Fruit fly (Drosophila melanogaster) whole organism, embryonic: ENCODE results near the gene CG45488.

ENCODE experiments used
- Aef1 ChIP-seq: fragments of 200-800 bp; sonication (Bioruptor generic); IDR thresholded peaks from 3 replicates; pipeline ENCODE4 v1.3.6; 2022; ENCODE audit warnings: missing biosample characterization, missing genetic modification characterization
- CG10209 ChIP-seq: fragments of 200-800 bp; sonication (Bioruptor generic); optimal IDR thresholded peaks from 3 replicates; lab custom pipeline; 2017; ENCODE audit warnings: missing biosample characterization, mild to moderate bottlenecking, missing genetic modification characterization, missing genetic modification reagents
- CG10543 ChIP-seq: fragments of 200-800 bp; sonication (Bioruptor generic); optimal IDR thresholded peaks from 3 replicates; lab custom pipeline; 2017; ENCODE audit warnings: missing biosample characterization, mild to moderate bottlenecking, missing genetic modification characterization, moderate library complexity
- CG11696 ChIP-seq: fragments of 200-800 bp; sonication (Bioruptor generic); IDR thresholded peaks from 2 replicates; pipeline ENCODE4 v1.3.6; 2022; ENCODE audit warnings: missing biosample characterization, missing genetic modification characterization
- CG12942 ChIP-seq: fragments of 200-800 bp; sonication (Bioruptor generic); optimal IDR thresholded peaks from 3 replicates; lab custom pipeline; 2016; ENCODE audit warnings: missing biosample characterization, missing genetic modification characterization
- CG13624 ChIP-seq: fragments of 200-800 bp; sonication (Bioruptor generic); optimal IDR thresholded peaks from 2 replicates; lab custom pipeline; 2016; ENCODE audit warnings: missing biosample characterization, missing genetic modification characterization
- CG15479 ChIP-seq: fragments of 200-800 bp; sonication (Bioruptor generic); optimal IDR thresholded peaks from 3 replicates; lab custom pipeline; 2019; ENCODE audit warnings: missing biosample characterization, mild to moderate bottlenecking, missing genetic modification characterization, moderate library complexity
- CG1603 ChIP-seq: fragments of 200-800 bp; sonication (Bioruptor generic); optimal IDR thresholded peaks from 2 replicates; lab custom pipeline; 2019; ENCODE audit warnings: missing biosample characterization, mild to moderate bottlenecking, missing genetic modification characterization, moderate library complexity
- CG17385 ChIP-seq: fragments of 200-800 bp; sonication (Bioruptor generic); optimal IDR thresholded peaks from 3 replicates; lab custom pipeline; 2018; ENCODE audit warnings: missing biosample characterization, mild to moderate bottlenecking, missing genetic modification characterization
- CG17568 ChIP-seq: fragments of 200-800 bp; sonication (Bioruptor generic); optimal IDR thresholded peaks from 2 replicates; lab custom pipeline; 2018; ENCODE audit warnings: missing biosample characterization, mild to moderate bottlenecking, missing genetic modification characterization, moderate library complexity
- CG30403 ChIP-seq: fragments of 200-800 bp; sonication (Bioruptor generic); optimal IDR thresholded peaks from 3 replicates; lab custom pipeline; 2016; ENCODE audit warnings: missing biosample characterization, missing genetic modification characterization
- CG3726 ChIP-seq: fragments of 200-800 bp; sonication (Bioruptor generic); IDR thresholded peaks from 3 replicates; pipeline ENCODE4, ENCODE4 v1.3.6; 2022; ENCODE audit warnings: missing biosample characterization, missing genetic modification characterization
- CG6175 ChIP-seq: fragments of 200-800 bp; sonication (Bioruptor generic); IDR thresholded peaks from 3 replicates; pipeline ENCODE4 v1.3.6; 2022; ENCODE audit warnings: missing biosample characterization, missing genetic modification characterization
- CG6813 ChIP-seq: fragments of 200-800 bp; sonication (Bioruptor generic); optimal IDR thresholded peaks from 2 replicates; lab custom pipeline; 2017; ENCODE audit warnings: missing biosample characterization, missing genetic modification characterization, mild to moderate bottlenecking, moderate library complexity, missing genetic modification reagents
- CG7556 ChIP-seq: fragments of 200-800 bp; sonication (Bioruptor generic); optimal IDR thresholded peaks from 2 replicates; lab custom pipeline; 2017; ENCODE audit warnings: missing biosample characterization, mild to moderate bottlenecking, missing genetic modification characterization
- CG8290 ChIP-seq, 3 experiments: fragments of 200-800 bp; sonication (Bioruptor generic); optimal IDR thresholded peaks; 2 replicates each; lab custom pipeline; 2016 to 2019; ENCODE audit warnings: missing biosample characterization in 3 of 3, missing genetic modification characterization in 3 of 3, mild to moderate bottlenecking in 2 of 3, moderate library complexity in 1 of 3
- CHES-1-like ChIP-seq: fragments of 200-800 bp; sonication (Bioruptor generic); optimal IDR thresholded peaks from 2 replicates; lab custom pipeline; 2016; ENCODE audit warnings: missing biosample characterization, missing genetic modification characterization
- Elba2 ChIP-seq: fragments of 200-800 bp; sonication (Bioruptor generic); optimal IDR thresholded peaks from 3 replicates; lab custom pipeline; 2016; ENCODE audit warnings: missing biosample characterization, missing genetic modification characterization
- Med ChIP-seq: fragments of 200-800 bp; sonication (Bioruptor generic); peaks from one replicate; lab custom pipeline; 2016; ENCODE audit warnings: missing biosample characterization, missing genetic modification characterization, mild to moderate bottlenecking, inconsistent platforms, moderate library complexity
- Mes4 ChIP-seq: fragments of 200-800 bp; sonication (Bioruptor generic); optimal IDR thresholded peaks from 2 replicates; lab custom pipeline; 2016; ENCODE audit warnings: missing biosample characterization, missing genetic modification characterization
- NC2β ChIP-seq: fragments of 200-800 bp; sonication (Bioruptor generic); optimal IDR thresholded peaks from 2 replicates; lab custom pipeline; 2016; ENCODE audit warnings: missing biosample characterization, missing genetic modification characterization
- NFAT ChIP-seq: fragments of 200-800 bp; sonication (Bioruptor generic); IDR thresholded peaks from 2 replicates; pipeline ENCODE4 v1.3.6; 2022; ENCODE audit warnings: missing biosample characterization, missing genetic modification characterization
- Neu2 ChIP-seq: fragments of 200-800 bp; sonication (Bioruptor generic); optimal IDR thresholded peaks from 3 replicates; lab custom pipeline; 2016; ENCODE audit warnings: missing biosample characterization, missing genetic modification characterization, borderline replicate concordance
- Rfx ChIP-seq: fragments of 200-800 bp; sonication (Bioruptor generic); IDR thresholded peaks from 2 replicates; pipeline ENCODE4 v1.3.6; 2022; ENCODE audit warnings: missing biosample characterization, missing genetic modification characterization
- Ssrp ChIP-seq: fragments of 200-800 bp; sonication (Bioruptor generic); optimal IDR thresholded peaks from 2 replicates; lab custom pipeline; 2018; ENCODE audit warnings: missing biosample characterization, mild to moderate bottlenecking, missing genetic modification characterization, moderate library complexity
- Xrp1 ChIP-seq: fragments of 200-800 bp; sonication (Bioruptor generic); IDR thresholded peaks from 2 replicates; pipeline ENCODE4 v1.3.6; 2022; ENCODE audit warnings: missing biosample characterization, missing genetic modification characterization
- cg ChIP-seq: fragments of 200-800 bp; sonication (Bioruptor generic); optimal IDR thresholded peaks from 3 replicates; lab custom pipeline; 2019; ENCODE audit warnings: missing biosample characterization, mild to moderate bottlenecking, missing genetic modification characterization, moderate library complexity
- ci ChIP-seq: fragments of 200-800 bp; sonication (Bioruptor generic); IDR thresholded peaks from 3 replicates; pipeline ENCODE4 v1.3.6; 2022; ENCODE audit warnings: missing biosample characterization, missing genetic modification characterization
- crc ChIP-seq: fragments of 200-800 bp; sonication (Bioruptor generic); optimal IDR thresholded peaks from 2 replicates; lab custom pipeline; 2016; ENCODE audit warnings: missing biosample characterization, missing genetic modification characterization
- crol ChIP-seq: fragments of 200-800 bp; sonication (Bioruptor generic); IDR thresholded peaks from 2 replicates; pipeline ENCODE4 v1.3.6; 2022; ENCODE audit warnings: missing biosample characterization, missing genetic modification characterization
- dm ChIP-seq: fragments of 200-800 bp; sonication (Bioruptor generic); optimal IDR thresholded peaks from 3 replicates; lab custom pipeline; 2016; ENCODE audit warnings: missing biosample characterization, missing genetic modification characterization
- dmrt11E ChIP-seq: fragments of 200-800 bp; sonication (Bioruptor generic); optimal IDR thresholded peaks from 3 replicates; lab custom pipeline; 2018; ENCODE audit warnings: missing biosample characterization, mild to moderate bottlenecking, missing genetic modification characterization, moderate library complexity
- dysf ChIP-seq: fragments of 200-800 bp; sonication (Bioruptor generic); IDR thresholded peaks from 3 replicates; pipeline ENCODE4 v1.3.6; 2022; ENCODE audit warnings: missing biosample characterization, missing genetic modification characterization
- gro ChIP-seq: fragments of 200-800 bp; sonication (Bioruptor generic); optimal IDR thresholded peaks from 2 replicates; lab custom pipeline; 2016; ENCODE audit warnings: missing biosample characterization, missing genetic modification characterization
- kay ChIP-seq: fragments of 200-800 bp; sonication (Bioruptor generic); optimal IDR thresholded peaks from 2 replicates; lab custom pipeline; 2016; ENCODE audit warnings: missing biosample characterization, missing genetic modification characterization
- ken ChIP-seq: fragments of 200-800 bp; sonication (Bioruptor generic); IDR thresholded peaks from 3 replicates; pipeline ENCODE4 v1.3.6; 2022; ENCODE audit warnings: missing biosample characterization, missing genetic modification characterization
- p53 ChIP-seq: fragments of 200-800 bp; sonication (Bioruptor generic); optimal IDR thresholded peaks from 2 replicates; lab custom pipeline; 2016; ENCODE audit warnings: missing biosample characterization, missing genetic modification characterization
- prd ChIP-seq, 3 experiments: fragments of >200 bp in 2 of 3; fragments of 200-800 bp in 1 of 3; sonication (Bioruptor generic) in 1 of 3; optimal IDR thresholded peaks in 2 of 3; IDR thresholded peaks in 1 of 3; 2 replicates in 2 of 3; 3 replicates in 1 of 3; pipeline versions ENCODE4 v1.3.6 to Lab custom; 2017 to 2022; ENCODE audit warnings: missing biosample characterization in 1 of 3, missing genetic modification characterization in 1 of 3
- row ChIP-seq: fragments of 200-800 bp; sonication (Bioruptor generic); IDR thresholded peaks from 3 replicates; pipeline ENCODE4 v1.3.6; 2022; ENCODE audit warnings: missing biosample characterization, missing genetic modification characterization
- salm ChIP-seq: fragments of 200-800 bp; sonication (Bioruptor generic); optimal IDR thresholded peaks from 2 replicates; lab custom pipeline; 2018; ENCODE audit warnings: missing biosample characterization, mild to moderate bottlenecking, missing genetic modification characterization
- sens-2 ChIP-seq: fragments of 200-800 bp; sonication (Bioruptor generic); IDR thresholded peaks from 2 replicates; pipeline ENCODE4 v1.3.6; 2022; ENCODE audit warnings: missing biosample characterization, missing genetic modification characterization
- shn ChIP-seq: fragments of 200-800 bp; sonication (Bioruptor generic); optimal IDR thresholded peaks from 3 replicates; lab custom pipeline; 2016; ENCODE audit warnings: missing biosample characterization, missing genetic modification characterization
- sr ChIP-seq: fragments of 200-800 bp; sonication (Bioruptor generic); IDR thresholded peaks from 3 replicates; pipeline ENCODE4 v1.3.6; 2022; ENCODE audit warnings: missing biosample characterization, missing genetic modification characterization
- tll ChIP-seq, 2 experiments: fragments of 200-800 bp in 1 of 2; fragments of >200 bp in 1 of 2; sonication (Bioruptor generic) in 1 of 2; optimal IDR thresholded peaks; 2 replicates each; lab custom pipeline; 2017 to 2019; ENCODE audit warnings: missing biosample characterization in 2 of 2, missing genetic modification characterization in 2 of 2, mild to moderate bottlenecking in 1 of 2, moderate library complexity in 1 of 2
- wek ChIP-seq: fragments of 200-800 bp; sonication (Bioruptor generic); optimal IDR thresholded peaks from 3 replicates; lab custom pipeline; 2018; ENCODE audit warnings: missing biosample characterization, mild to moderate bottlenecking, missing genetic modification characterization, moderate library complexity
- z ChIP-seq: fragments of 200-800 bp; sonication (Bioruptor generic); IDR thresholded peaks from 3 replicates; pipeline ENCODE4 v1.3.6; 2022; ENCODE audit warnings: missing biosample characterization, missing genetic modification characterization

The CG45488 gene

dm6 chrX:19897328-19897990 lies 22.8 kb downstream of the CG45488 start (continued):
- TF ChIP-seq CG6175 (GFP tag; lab: Robert Waterston, UW), result 0 out of 3 replicates have a peak, but pooled peaks have one; percentile 12
- TF ChIP-seq Elba2 (GFP tag; lab: Kevin White, UChicago), result no peak
- TF ChIP-seq ci (GFP tag; lab: Robert Waterston, UW), result no peak
- TF ChIP-seq z (GFP tag; lab: Robert Waterston, UW), result 0 out of 3 replicates have a peak, but pooled peaks have one; percentile 14
- no peak for TF ChIP-seq NC2β (GFP tag; lab: Kevin White, UChicago)
- no peak for TF ChIP-seq CG8290 (GFP tag; optimal IDR thresholded peaks at IDR 0.05; lab: Kevin White, UChicago)
- TF ChIP-seq CG8290 (tag; optimal IDR thresholded peaks at IDR 0.05; lab: Kevin White, UChicago), result peak in 1 of 2 experiments; percentile 19
- peak in 1 of 2 experiments; percentile 56 for TF ChIP-seq tll (GFP tag; optimal IDR thresholded peaks at IDR 0.05; lab: Kevin White, UChicago)
- TF ChIP-seq CG17568 (GFP tag; lab: Kevin White, UChicago), result no peak
- TF ChIP-seq CG12942 (GFP tag; lab: Kevin White, UChicago), result no peak
- peak; percentile 1 for TF ChIP-seq shn (GFP tag; lab: Kevin White, UChicago)
- no peak for TF ChIP-seq Mes4 (GFP tag; lab: Kevin White, UChicago)
- peak; percentile 3 for TF ChIP-seq Med (GFP tag; lab: Kevin White, UChicago)
- no peak for TF ChIP-seq crc
- peak; percentile 11 for TF ChIP-seq CHES-1-like (GFP tag; lab: Kevin White, UChicago)
- peak; percentile 15 for TF ChIP-seq CG10543
- no peak for TF ChIP-seq NFAT (GFP tag; lab: Robert Waterston, UW)
- no peak for TF ChIP-seq sr (GFP tag; lab: Robert Waterston, UW)
- no peak for TF ChIP-seq wek
- TF ChIP-seq CG13624 (GFP tag; lab: Kevin White, UChicago), result peak; percentile 1
- no peak for TF ChIP-seq gro (GFP tag; lab: Kevin White, UChicago)
- TF ChIP-seq CG15479 (GFP tag; lab: Kevin White, UChicago), result peak; percentile 39
- TF ChIP-seq CG17385 (GFP tag; lab: Kevin White, UChicago), result peak; percentile 16
- no peak for TF ChIP-seq Neu2 (GFP tag; lab: Kevin White, UChicago)
- no peak for TF ChIP-seq Aef1 (GFP tag; lab: Robert Waterston, UW)
- TF ChIP-seq ken (GFP tag; lab: Robert Waterston, UW), result 0 out of 3 replicates have a peak, but pooled peaks have one; percentile 45
- peak; percentile 14; the same call in 1 of the 3 replicates for TF ChIP-seq dysf
- TF ChIP-seq crol (GFP tag; lab: Robert Waterston, UW), result no peak
- peak; percentile 9 for TF ChIP-seq dm (GFP tag; lab: Kevin White, UChicago)
- 0 out of 2 replicates have a peak, but pooled peaks have one; percentile 11 for TF ChIP-seq Rfx (GFP tag; lab: Robert Waterston, UW)
- TF ChIP-seq dmrt11E (tag; lab: Kevin White, UChicago), result peak; percentile 3
- no peak for TF ChIP-seq CG10209 (GFP tag; lab: Kevin White, UChicago)
- peak; percentile 68 for TF ChIP-seq p53 (GFP tag; lab: Kevin White, UChicago)
- TF ChIP-seq Ssrp (tag; lab: Kevin White, UChicago), result no peak
- TF ChIP-seq CG1603 (tag; lab: Kevin White, UChicago), result peak; percentile 41
- peak; percentile 20 for TF ChIP-seq cg
- peak; percentile 18 for TF ChIP-seq CG7556 (GFP tag; lab: Kevin White, UChicago)
- TF ChIP-seq CG11696, result peak; percentile 77
- TF ChIP-seq salm (tag; lab: Kevin White, UChicago), result no peak
- TF ChIP-seq Xrp1, result peak; percentile 42; the same call in 1 of the 2 replicates
- no peak for TF ChIP-seq kay (GFP tag; lab: Kevin White, UChicago)
- TF ChIP-seq sens-2 (GFP tag; lab: Robert Waterston, UW), result no peak
- TF ChIP-seq row (GFP tag; lab: Robert Waterston, UW), result peak; percentile 85; the same call in 2 of the 3 replicates
- no peak for TF ChIP-seq CG3726
- no peak for TF ChIP-seq CG30403 (GFP tag; lab: Kevin White, UChicago)
- no peak for TF ChIP-seq CG6813 (GFP tag; lab: Kevin White, UChicago)
- TF ChIP-seq prd (optimal IDR thresholded peaks at IDR 0.05; lab: Kevin White, UChicago), result no peak
- TF ChIP-seq prd (GFP tag; IDR thresholded peaks at IDR 0.05; lab: Robert Waterston, UW), result no peak; the same call in 1 of the 3 replicates
